Worm (Caenorhabditis elegans) whole organism, L4 larva: ENCODE measurements around the gene srbc-71.
"Not testable (repeated sequence)": the region's sequence is repeated elsewhere in the genome, so short reads cannot be mapped to it uniquely, and the experiment has no call there.

Experiments used
- F44E2.7 ChIP-seq: fragments of 200-800 bp; sonication (Bioruptor generic); IDR thresholded peaks from 2 replicates; pipeline ENCODE4 v2.1.2; 2022; ENCODE audit warnings: missing genetic modification characterization, missing compliant biosample characterization
- Y48G9A.11 ChIP-seq: fragments of 200-800 bp; sonication (Bioruptor generic); IDR thresholded peaks from 2 replicates; pipeline ENCODE4 v1.3.6; 2022; ENCODE audit warnings: missing genetic modification reagents, missing genetic modification characterization, missing compliant biosample characterization
- ZK546.5 ChIP-seq, 2 experiments: sonication (generic microtip); optimal IDR thresholded peaks; 2 replicates each; lab custom pipeline; 2017; ENCODE audit warnings: missing biosample characterization in 2 of 2, missing genetic modification characterization in 2 of 2
- arid-1 ChIP-seq: fragments of 200-800 bp; sonication (Bioruptor generic); conservative IDR thresholded peaks from 2 replicates; pipeline ENCODE4 v1.3.6; 2022; ENCODE audit warnings: missing genetic modification reagents, missing genetic modification characterization, missing compliant biosample characterization
- ceh-44 ChIP-seq: fragments of 200-800 bp; sonication (Bioruptor generic); IDR thresholded peaks from 2 replicates; pipeline ENCODE4 v1.3.6; 2022; ENCODE audit warnings: missing genetic modification reagents, missing genetic modification characterization, missing compliant biosample characterization
- ces-1 ChIP-seq: fragments of 150-350 bp; sonication (generic microtip); optimal IDR thresholded peaks from 4 replicates; lab custom pipeline; 2014; ENCODE audit warnings: missing biosample characterization, missing genetic modification reagents, missing genetic modification characterization
- cey-2 ChIP-seq: sonication (generic microtip); optimal IDR thresholded peaks from 3 replicates; lab custom pipeline; 2017; ENCODE audit warnings: missing genetic modification characterization, mild to moderate bottlenecking, missing compliant biosample characterization, antibody characterized with exemption, borderline replicate concordance; ENCODE audit not compliant: insufficient read depth
- ctbp-1 ChIP-seq: fragments of 200-800 bp; sonication (Bioruptor generic); IDR thresholded peaks from 2 replicates; pipeline ENCODE4 v1.3.6; 2022; ENCODE audit warnings: missing genetic modification reagents, missing genetic modification characterization, missing compliant biosample characterization
- daf-8 ChIP-seq: fragments of 200-800 bp; sonication (Bioruptor generic); IDR thresholded peaks from 2 replicates; pipeline ENCODE4 v1.3.6; 2022; ENCODE audit warnings: missing genetic modification characterization, missing compliant biosample characterization
- dmd-6 ChIP-seq: fragments of 200-800 bp; sonication (Bioruptor generic); IDR thresholded peaks from 2 replicates; pipeline ENCODE4 v1.3.6; 2022; ENCODE audit warnings: missing genetic modification reagents, missing genetic modification characterization, missing compliant biosample characterization
- dmd-8 ChIP-seq: fragments of 200-800 bp; sonication (Bioruptor generic); IDR thresholded peaks from 2 replicates; pipeline ENCODE4 v1.3.6; 2022; ENCODE audit warnings: missing genetic modification characterization, missing compliant biosample characterization
- dpl-1 ChIP-seq: fragments of 150-350 bp; optimal IDR thresholded peaks from 2 replicates; lab custom pipeline; 2014; ENCODE audit warnings: missing biosample characterization, missing genetic modification reagents, missing genetic modification characterization
- egl-27 ChIP-seq: sonication (generic microtip); optimal IDR thresholded peaks from 3 replicates; lab custom pipeline; 2017; ENCODE audit warnings: missing biosample characterization, missing genetic modification reagents, missing genetic modification characterization
- egl-43 ChIP-seq: fragments of 200-800 bp; sonication (Bioruptor generic); IDR thresholded peaks from 2 replicates; pipeline ENCODE4 v1.3.6; 2022; ENCODE audit warnings: missing genetic modification reagents, missing genetic modification characterization, missing compliant biosample characterization
- fkh-10 ChIP-seq: fragments of 150-350 bp; optimal IDR thresholded peaks from 2 replicates; lab custom pipeline; 2014; ENCODE audit warnings: missing biosample characterization, missing genetic modification reagents, missing genetic modification characterization
- fos-1 ChIP-seq: fragments of 150-350 bp; optimal IDR thresholded peaks from 2 replicates; lab custom pipeline; 2014; ENCODE audit warnings: missing biosample characterization, missing genetic modification characterization
- hlh-11 ChIP-seq: fragments of 200-800 bp; sonication (Bioruptor generic); optimal IDR thresholded peaks from 2 replicates; lab custom pipeline; 2018; ENCODE audit warnings: mild to moderate bottlenecking, missing genetic modification characterization, missing compliant biosample characterization
- hmg-1.1 ChIP-seq: fragments of 200-800 bp; sonication (Bioruptor generic); IDR thresholded peaks from 2 replicates; pipeline ENCODE4 v1.3.6; 2022; ENCODE audit warnings: missing genetic modification reagents, missing genetic modification characterization, missing compliant biosample characterization
- lin-1 ChIP-seq: fragments of 200-800 bp; sonication (Bioruptor generic); IDR thresholded peaks from 2 replicates; pipeline ENCODE4 v1.3.6; 2022; ENCODE audit warnings: missing genetic modification reagents, missing genetic modification characterization, missing compliant biosample characterization
- lin-38 ChIP-seq: fragments of 200-800 bp; sonication (Bioruptor generic); IDR thresholded peaks from 2 replicates; pipeline ENCODE4 v1.3.6; 2022; ENCODE audit warnings: missing genetic modification reagents, missing genetic modification characterization, missing compliant biosample characterization
- lsy-2 ChIP-seq, 2 experiments: fragments of 150-350 bp in 1 of 2; sonication (generic microtip) in 1 of 2; optimal IDR thresholded peaks; 2 replicates each; lab custom pipeline; 2014 to 2017; ENCODE audit warnings: missing biosample characterization in 2 of 2, missing genetic modification characterization in 2 of 2
- madf-5 ChIP-seq, 2 experiments: fragments of 200-800 bp; sonication (Bioruptor generic); IDR thresholded peaks; 2 replicates each; pipeline ENCODE4 v1.3.6; 2022; ENCODE audit warnings: missing compliant biosample characterization in 2 of 2, missing genetic modification characterization in 2 of 2
- mdl-1 ChIP-seq, 2 experiments: fragments of 150-350 bp in 1 of 2; sonication (generic microtip) in 1 of 2; optimal IDR thresholded peaks; 2 replicates each; lab custom pipeline; 2014 to 2017; ENCODE audit warnings: missing biosample characterization in 2 of 2, missing genetic modification characterization in 2 of 2
- mdt-29 ChIP-seq: fragments of 200-800 bp; sonication (Bioruptor generic); IDR thresholded peaks from 2 replicates; pipeline ENCODE4 v1.3.6; 2022; ENCODE audit warnings: missing genetic modification reagents, missing genetic modification characterization, missing compliant biosample characterization
- mep-1 ChIP-seq: fragments of 150-350 bp; sonication (generic microtip); optimal IDR thresholded peaks from 3 replicates; lab custom pipeline; 2014; ENCODE audit warnings: missing biosample characterization, missing genetic modification characterization
- mxl-2 ChIP-seq: fragments of 200-800 bp; sonication (Bioruptor generic); conservative IDR thresholded peaks from 2 replicates; pipeline ENCODE4 v1.3.6; 2022; ENCODE audit warnings: missing genetic modification reagents, missing genetic modification characterization, missing compliant biosample characterization
- nhr-237 ChIP-seq: sonication (generic microtip); optimal IDR thresholded peaks from 2 replicates; lab custom pipeline; 2017; ENCODE audit warnings: missing biosample characterization, missing genetic modification characterization
- nhr-28 ChIP-seq: fragments of 150-350 bp; optimal IDR thresholded peaks from 2 replicates; lab custom pipeline; 2014; ENCODE audit warnings: missing biosample characterization, missing genetic modification characterization
- nhr-41 ChIP-seq: fragments of 200-800 bp; sonication (Bioruptor generic); IDR thresholded peaks from 2 replicates; pipeline ENCODE4 v1.3.6; 2022; ENCODE audit warnings: missing genetic modification reagents, missing genetic modification characterization, missing compliant biosample characterization
- nhr-77 ChIP-seq: fragments of 150-350 bp; optimal IDR thresholded peaks from 2 replicates; lab custom pipeline; 2014; ENCODE audit warnings: missing biosample characterization, missing genetic modification characterization
- pha-4 ChIP-seq, 2 experiments: fragments of 150-350 bp in 1 of 2; fragments of 200-800 bp in 1 of 2; sonication (Bioruptor generic) in 1 of 2; IDR thresholded peaks in 1 of 2; optimal IDR thresholded peaks in 1 of 2; 2 replicates each; pipeline versions ENCODE4 v1.3.6 to Lab custom; 2014 to 2022; ENCODE audit warnings: missing genetic modification characterization in 2 of 2, missing genetic modification reagents in 2 of 2, missing biosample characterization in 1 of 2, missing compliant biosample characterization in 1 of 2
- set-16 ChIP-seq: fragments of 200-800 bp; sonication (Bioruptor generic); IDR thresholded peaks from 2 replicates; pipeline ENCODE4 v1.3.6; 2022; ENCODE audit warnings: missing genetic modification reagents, missing genetic modification characterization, missing compliant biosample characterization
- snpc-1.2 ChIP-seq: fragments of 200-800 bp; sonication (Bioruptor generic); IDR thresholded peaks from 2 replicates; pipeline ENCODE4 v1.3.6; 2022; ENCODE audit warnings: missing genetic modification reagents, missing genetic modification characterization, missing compliant biosample characterization
- snpc-4 ChIP-seq: fragments of 150-350 bp; optimal IDR thresholded peaks from 2 replicates; lab custom pipeline; 2014; ENCODE audit warnings: missing biosample characterization, missing genetic modification characterization
- spr-3 ChIP-seq: fragments of 200-800 bp; sonication (Bioruptor generic); optimal IDR thresholded peaks from 2 replicates; lab custom pipeline; 2018; ENCODE audit warnings: mild to moderate bottlenecking, missing genetic modification characterization, missing compliant biosample characterization
- tag-97 ChIP-seq: fragments of 200-800 bp; sonication (Bioruptor generic); IDR thresholded peaks from 2 replicates; pipeline ENCODE4 v1.3.6; 2022; ENCODE audit warnings: missing genetic modification characterization, missing compliant biosample characterization
- unc-130 ChIP-seq: sonication (generic microtip); optimal IDR thresholded peaks from 2 replicates; lab custom pipeline; 2016; ENCODE audit warnings: missing genetic modification reagents, missing genetic modification characterization, missing compliant biosample characterization
- unc-39 ChIP-seq: sonication (generic microtip); optimal IDR thresholded peaks from 2 replicates; lab custom pipeline; 2017; ENCODE audit warnings: missing biosample characterization, missing genetic modification characterization
- vab-7 ChIP-seq: fragments of 200-800 bp; sonication (Bioruptor generic); IDR thresholded peaks from 2 replicates; pipeline ENCODE4 v1.3.6; 2022; ENCODE audit warnings: missing genetic modification reagents, missing genetic modification characterization, missing compliant biosample characterization
- zag-1 ChIP-seq: fragments of 150-350 bp; optimal IDR thresholded peaks from 2 replicates; lab custom pipeline; 2014; ENCODE audit warnings: missing biosample characterization, missing genetic modification characterization
- zfp-3 ChIP-seq: fragments of 200-800 bp; sonication (Bioruptor generic); conservative IDR thresholded peaks from 2 replicates; pipeline ENCODE4 v1.3.6; 2022; ENCODE audit warnings: missing genetic modification reagents, missing genetic modification characterization, missing compliant biosample characterization

The srbc-71 gene

DNA sequence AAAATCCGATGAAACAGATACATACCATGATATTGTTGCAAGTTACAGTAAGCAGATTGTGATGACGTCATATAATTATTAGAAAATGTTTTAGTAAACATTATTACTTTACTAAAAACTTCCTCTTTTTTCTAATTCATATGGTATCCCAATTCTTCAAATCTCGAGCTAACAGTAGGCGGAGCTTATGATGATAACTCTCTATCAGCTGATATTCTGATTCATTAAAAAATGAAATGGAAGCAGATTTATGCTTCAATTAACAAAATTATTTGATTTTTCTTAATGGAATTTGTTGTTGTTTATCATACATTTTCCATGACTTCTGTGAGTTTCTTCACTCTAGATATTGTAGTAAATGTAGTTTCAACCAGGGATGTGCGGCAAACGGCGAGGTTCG, 21.5 kb downstream of the srbc-71 start, which contains the start of gene pax-2:
TSS of gene pax-2 (minus strand) at position 101 of the 400 bp plus-strand sequence.
- no peak for TF ChIP-seq spr-3 (GFP tag; lab: Kevin White, UChicago)
- no peak for TF ChIP-seq egl-27 (tag; lab: Kevin White, UChicago)
- TF ChIP-seq fkh-10 (GFP tag; lab: Kevin White, UChicago): no peak
- no peak for TF ChIP-seq F44E2.7 (GFP tag; lab: Robert Waterston, UW)
- no peak for TF ChIP-seq unc-39 (tag; lab: Kevin White, UChicago)
- TF ChIP-seq nhr-237 (tag; lab: Kevin White, UChicago): no peak
- TF ChIP-seq ctbp-1 (GFP tag; lab: Robert Waterston, UW): no peak
- no peak for TF ChIP-seq fos-1 (tag; lab: Kevin White, UChicago)
- no peak for TF ChIP-seq mep-1
- TF ChIP-seq tag-97: no peak
- TF ChIP-seq unc-130: no peak
- TF ChIP-seq zag-1: no peak
- no peak for TF ChIP-seq lin-1
- no peak for TF ChIP-seq snpc-4 (tag; lab: Kevin White, UChicago)
- TF ChIP-seq ces-1 (GFP tag; lab: Kevin White, UChicago): no peak
- TF ChIP-seq nhr-77 (tag; lab: Kevin White, UChicago): no peak
- no peak for TF ChIP-seq cey-2 (tag; lab: Kevin White, UChicago)
- no peak for TF ChIP-seq ceh-44 (GFP tag; lab: Robert Waterston, UW)
- TF ChIP-seq nhr-28 (tag; lab: Kevin White, UChicago): no peak

DNA sequence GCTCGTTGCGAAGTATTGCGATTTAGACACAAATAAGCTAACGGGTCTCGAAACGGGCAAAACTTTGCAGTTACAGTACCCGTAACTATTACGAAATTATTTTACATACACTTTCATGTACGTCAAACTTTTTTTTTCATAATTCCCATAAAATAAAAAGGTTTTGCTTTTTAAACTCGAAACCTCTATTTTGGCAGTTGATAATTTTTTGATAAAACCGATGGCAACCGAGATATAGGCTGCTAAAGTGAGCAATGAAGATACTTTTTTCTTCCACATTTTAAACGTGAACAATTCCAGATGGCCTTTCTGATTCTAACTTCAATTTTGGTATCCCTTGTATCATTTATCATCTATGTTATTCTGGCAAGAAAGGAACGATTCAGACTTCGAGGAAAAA, 28.6 kb downstream of the srbc-71 start, which contains the start of gene cyp-25A6:
TSS of gene cyp-25A6 (plus strand) at position 301 of the 400 bp plus-strand sequence.
- TF ChIP-seq snpc-1.2 (GFP tag; lab: Robert Waterston, UW); zag-1; egl-43 (GFP tag; lab: Robert Waterston, UW): not testable (repeated sequence)

DNA sequence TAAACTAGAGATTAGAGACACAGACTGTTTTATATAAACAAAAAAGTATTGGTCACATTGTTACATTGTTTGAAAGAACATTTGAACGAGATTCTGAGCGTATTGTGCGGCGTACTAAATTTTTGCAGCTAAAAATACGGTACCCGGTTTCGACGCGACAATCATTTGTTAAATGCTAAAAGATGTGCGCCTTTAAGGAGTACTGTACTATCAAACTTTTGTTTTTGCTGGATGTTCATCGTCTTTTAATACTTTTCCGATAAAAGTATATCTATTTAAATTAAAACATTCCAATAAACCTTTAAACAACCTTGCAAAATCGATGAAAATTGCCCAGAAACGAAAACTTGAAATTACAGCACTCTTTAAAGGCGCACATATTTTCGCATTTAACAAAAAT, 29.0 kb downstream of the srbc-71 start, which contains the start of gene K06B9.6:
TSS of gene K06B9.6 (minus strand) at position 101 of the 400 bp plus-strand sequence.
- TF ChIP-seq nhr-77 (tag; lab: Kevin White, UChicago); vab-7 (GFP tag; lab: Robert Waterston, UW); set-16 (GFP tag; lab: Robert Waterston, UW): not testable (repeated sequence)
- TF ChIP-seq, all 104 proteins: peak for 0; not testable (repeated sequence) for 104

DNA sequence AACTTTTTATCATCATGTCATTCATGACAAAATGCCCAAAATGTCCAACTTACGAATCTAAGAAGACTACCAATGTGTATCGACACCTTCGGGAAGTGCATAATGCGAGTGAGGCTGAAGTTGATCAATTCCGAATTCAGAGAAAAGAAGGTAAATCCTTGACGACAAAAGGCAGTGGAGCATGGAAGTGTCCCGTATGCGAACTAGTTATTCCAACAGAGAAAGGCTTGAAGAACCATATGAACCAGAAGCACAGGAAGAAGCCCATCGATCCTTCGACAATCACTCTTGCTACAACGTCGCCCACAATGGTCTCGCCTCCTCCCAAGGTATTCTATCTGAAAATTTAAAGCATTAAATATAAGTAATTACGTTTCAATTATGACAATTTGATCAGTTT, 39.7 kb downstream of the srbc-71 start, which contains the start of gene K08D10.11:
TSS of gene K08D10.11 (minus strand) at position 101 of the 400 bp plus-strand sequence.
- TF ChIP-seq ZK546.5 (tag; optimal IDR thresholded peaks at IDR 0.05; lab: Kevin White, UChicago); dmd-6 (GFP tag; lab: Robert Waterston, UW); mdl-1 (tag; optimal IDR thresholded peaks at IDR 0.05; lab: Kevin White, UChicago): not testable (repeated sequence)

DNA sequence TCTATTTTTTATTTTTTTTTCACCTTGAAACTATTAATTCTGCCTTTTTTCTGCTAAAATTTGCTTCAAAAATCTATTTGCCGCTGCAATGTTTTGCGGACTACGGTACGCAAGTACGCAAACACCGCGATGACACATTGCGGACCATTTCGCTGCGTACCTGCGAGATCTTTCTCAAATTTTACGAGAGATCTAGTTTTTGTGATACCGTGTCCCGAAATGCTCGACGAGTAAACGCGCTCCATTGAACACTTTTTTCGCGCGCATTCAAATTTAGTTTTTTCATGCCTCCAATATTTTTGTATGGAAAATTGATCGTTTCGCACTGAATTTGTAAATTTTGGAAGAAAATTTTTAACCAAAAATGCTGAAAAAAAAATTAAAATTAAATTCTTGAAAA, 41.0 kb downstream of the srbc-71 start:
- TF ChIP-seq egl-43 (GFP tag; lab: Robert Waterston, UW): peak; percentile 95
- TF ChIP-seq zfp-3 (GFP tag; lab: Robert Waterston, UW): peak; percentile 93
- TF ChIP-seq pha-4 (GFP tag; IDR thresholded peaks at IDR 0.05; lab: Robert Waterston, UW): peak; percentile 85
- TF ChIP-seq pha-4 (tag; optimal IDR thresholded peaks at IDR 0.05; lab: Kevin White, UChicago): not testable (repeated sequence)
- peak; percentile 28 to 77 for TF ChIP-seq lsy-2 (tag; optimal IDR thresholded peaks at IDR 0.05; lab: Kevin White, UChicago)
- TF ChIP-seq dpl-1 (GFP tag; lab: Kevin White, UChicago): peak; percentile 33
- peak; percentile 84 for TF ChIP-seq arid-1
- TF ChIP-seq hmg-1.1 (GFP tag; lab: Robert Waterston, UW): peak; percentile 98
- 0 out of 2 replicates have a peak, but pooled peaks have one; percentile 14 for TF ChIP-seq mxl-2 (GFP tag; lab: Robert Waterston, UW)
- TF ChIP-seq hlh-11 (tag; lab: Kevin White, UChicago): peak; percentile 3
- peak; percentile 95 for TF ChIP-seq dmd-6 (GFP tag; lab: Robert Waterston, UW)
- TF ChIP-seq ctbp-1 (GFP tag; lab: Robert Waterston, UW): peak; percentile 92
- 0 out of 2 replicates have a peak, but pooled peaks have one; percentile 12 for TF ChIP-seq dmd-8
- peak; percentile 83 for TF ChIP-seq mdt-29 (GFP tag; lab: Robert Waterston, UW)
- 0 out of 2 replicates have a peak, but pooled peaks have one; percentile 30 for TF ChIP-seq nhr-41 (GFP tag; lab: Robert Waterston, UW)
- TF ChIP-seq set-16 (GFP tag; lab: Robert Waterston, UW): peak; percentile 51; the same call in 1 of the 2 replicates
- peak; percentile 82; the same call in 1 of the 2 replicates for TF ChIP-seq daf-8 (GFP tag; lab: Robert Waterston, UW)
- TF ChIP-seq Y48G9A.11 (GFP tag; lab: Robert Waterston, UW): peak; percentile 70
- TF ChIP-seq madf-5 (GFP tag; IDR thresholded peaks at IDR 0.05; lab: Robert Waterston, UW): peak in 1 of 2 experiments; percentile 88; a peak in 2 of 4 replicates
- peak; percentile 100 for TF ChIP-seq lin-38 (GFP tag; lab: Robert Waterston, UW)
- 0 out of 2 replicates have a peak, but pooled peaks have one; percentile 43 for TF ChIP-seq lin-1
